Worm (Caenorhabditis elegans): Measurements from ENCODE around the gene F21F8.5.

- TF ChIP-seq W03F9.2 (tag; optimal IDR thresholded peaks at IDR 0.05) (no peak), him-1 (tag; optimal IDR thresholded peaks at IDR 0.05) (no peak)
These were observed 12.7 kb upstream of the F21F8.5 start, which contains the start of gene str-136 for ce11 chrV:8278830-8279229.
